Worm (Caenorhabditis elegans) whole organism, early embryonic: ENCODE data around the gene sas-5.
A peak's percentile ranks its signal among the peaks of the same experiment; 100 is the strongest.

Experiments
- B0310.2 ChIP-seq: sonication (generic microtip); optimal IDR thresholded peaks from 2 replicates; lab custom pipeline; 2016; ENCODE audit warnings: mild to moderate bottlenecking, missing genetic modification characterization, missing compliant biosample characterization
- F13C5.2 ChIP-seq: sonication (generic microtip); optimal IDR thresholded peaks from 2 replicates; lab custom pipeline; 2017; ENCODE audit warnings: mild to moderate bottlenecking, missing genetic modification characterization, inconsistent platforms, missing compliant biosample characterization
- aly-1 ChIP-seq: sonication (generic microtip); optimal IDR thresholded peaks from 2 replicates; lab custom pipeline; 2016; ENCODE audit warnings: missing genetic modification characterization, missing compliant biosample characterization
- ama-1 ChIP-seq: fragments of 150-350 bp; optimal IDR thresholded peaks from 2 replicates; lab custom pipeline; 2014
- ceh-13 ChIP-seq: fragments of 200-800 bp; sonication (Bioruptor generic); optimal IDR thresholded peaks from 2 replicates; lab custom pipeline; 2018; ENCODE audit warnings: mild to moderate bottlenecking, missing genetic modification characterization, missing compliant biosample characterization
- ceh-36 ChIP-seq: sonication (generic microtip); optimal IDR thresholded peaks from 2 replicates; lab custom pipeline; 2016; ENCODE audit warnings: missing genetic modification characterization, inconsistent platforms, missing compliant biosample characterization
- ets-7 ChIP-seq: sonication (generic microtip); optimal IDR thresholded peaks from 2 replicates; lab custom pipeline; 2016; ENCODE audit warnings: missing genotype, missing genetic modification characterization, missing compliant biosample characterization
- flt-1 ChIP-seq: fragments of 200-800 bp; sonication (Bioruptor generic); IDR thresholded peaks from 2 replicates; pipeline ENCODE4 v1.3.6; 2022; ENCODE audit warnings: missing genetic modification characterization, missing compliant biosample characterization
- hmbx-1 ChIP-seq: sonication (generic microtip); optimal IDR thresholded peaks from 2 replicates; lab custom pipeline; 2016; ENCODE audit warnings: mild to moderate bottlenecking, missing genetic modification characterization, missing compliant biosample characterization
- hmg-4 ChIP-seq: fragments of 200-800 bp; sonication (Bioruptor generic); optimal IDR thresholded peaks from 2 replicates; lab custom pipeline; 2018; ENCODE audit warnings: mild to moderate bottlenecking, missing genetic modification characterization, missing compliant biosample characterization
- hnd-1 ChIP-seq: sonication (generic microtip); optimal IDR thresholded peaks from 2 replicates; lab custom pipeline; 2016; ENCODE audit warnings: missing genetic modification characterization, missing compliant biosample characterization
- pes-1 ChIP-seq: fragments of 200-800 bp; sonication (Bioruptor generic); IDR thresholded peaks from 2 replicates; pipeline ENCODE4 v1.3.6; 2022; ENCODE audit warnings: missing genetic modification reagents, missing genetic modification characterization, missing compliant biosample characterization
- scrt-1 ChIP-seq: fragments of 200-800 bp; sonication (Bioruptor generic); IDR thresholded peaks from 2 replicates; pipeline ENCODE4 v1.3.6; 2022; ENCODE audit warnings: missing genetic modification characterization, missing compliant biosample characterization
- sea-1 ChIP-seq: fragments of 200-800 bp; sonication (Bioruptor generic); conservative IDR thresholded peaks from 2 replicates; pipeline ENCODE4 v1.3.6; 2022; ENCODE audit warnings: missing genetic modification characterization, missing compliant biosample characterization
- tbx-11 ChIP-seq: fragments of 200-800 bp; sonication (Bioruptor generic); IDR thresholded peaks from 2 replicates; pipeline ENCODE4 v1.3.6; 2022; ENCODE audit warnings: missing genetic modification characterization, missing compliant biosample characterization
- tbx-37 ChIP-seq: fragments of 200-800 bp; sonication (Bioruptor generic); conservative IDR thresholded peaks from 2 replicates; pipeline ENCODE4 v1.3.6; 2022; ENCODE audit warnings: missing genetic modification reagents, missing genetic modification characterization, missing compliant biosample characterization
- tra-4 ChIP-seq: sonication (generic microtip); optimal IDR thresholded peaks from 2 replicates; lab custom pipeline; 2017; ENCODE audit warnings: missing genetic modification characterization, missing compliant biosample characterization

The sas-5 gene

ce11 chrV:11610481-11610880, at the start of gene sas-5:
Gene sas-5, plus strand, starts transcription at chrV:11610737.
- TF ChIP-seq ama-1 (no peak), ceh-13 (GFP tag; lab: Kevin White, UChicago) (peak; percentile 57), aly-1 (tag; lab: Kevin White, UChicago) (peak; percentile 54), B0310.2 (tag; lab: Kevin White, UChicago) (peak; percentile 64), hmg-4 (GFP tag; lab: Kevin White, UChicago) (peak; percentile 81), F13C5.2 (peak; percentile 92), hmbx-1 (tag; lab: Kevin White, UChicago) (peak; percentile 8), ets-7 (peak; percentile 38), flt-1 (GFP tag; lab: Robert Waterston, UW) (no peak; the same call in 1 of the 2 replicates), scrt-1 (GFP tag; lab: Robert Waterston, UW) (no peak; the same call in 1 of the 2 replicates), sea-1 (GFP tag; lab: Robert Waterston, UW) (peak; percentile 83), tra-4 (tag; lab: Kevin White, UChicago) (peak; percentile 59), pes-1 (GFP tag; lab: Robert Waterston, UW) (peak; percentile 88), tbx-37 (peak; percentile 82), ceh-36 (tag; lab: Kevin White, UChicago) (peak; percentile 51), tbx-11 (GFP tag; lab: Robert Waterston, UW) (peak; percentile 73), hnd-1 (peak; percentile 65)

DNA sequence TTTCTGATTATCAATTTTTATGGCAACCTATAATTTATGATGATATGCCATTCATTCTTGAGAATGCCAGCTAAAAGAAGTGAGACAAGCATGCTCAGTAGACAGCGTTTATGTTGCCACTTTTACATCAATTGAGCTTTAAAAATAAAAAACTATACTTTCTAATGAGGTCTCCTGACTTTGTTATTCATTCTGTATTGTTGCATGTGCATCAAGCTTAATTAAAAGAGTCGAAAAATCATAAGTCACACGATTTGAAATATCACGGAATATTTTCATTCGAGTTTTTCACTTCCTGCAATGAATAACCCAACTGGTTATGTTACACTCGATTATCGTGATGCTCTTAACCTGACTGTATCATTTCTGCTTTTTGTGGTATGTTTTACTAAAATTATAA, 47.9 kb upstream of the sas-5 start, which contains the start of gene srx-86:
Gene srx-86 (plus strand): TSS at position 301 of the 400 bp plus-strand sequence.
- TF ChIP-seq ceh-36 (tag; lab: Kevin White, UChicago) (no peak), scrt-1 (GFP tag; lab: Robert Waterston, UW) (no peak), F13C5.2 (no peak), ceh-13 (GFP tag; lab: Kevin White, UChicago) (no peak), tra-4 (tag; lab: Kevin White, UChicago) (no peak), sea-1 (GFP tag; lab: Robert Waterston, UW) (no peak), hnd-1 (no peak), B0310.2 (tag; lab: Kevin White, UChicago) (no peak), tbx-11 (GFP tag; lab: Robert Waterston, UW) (no peak), hmg-4 (GFP tag; lab: Kevin White, UChicago) (no peak), ets-7 (no peak), aly-1 (tag; lab: Kevin White, UChicago) (no peak), pes-1 (GFP tag; lab: Robert Waterston, UW) (no peak), flt-1 (GFP tag; lab: Robert Waterston, UW) (no peak), tbx-37 (no peak), hmbx-1 (tag; lab: Kevin White, UChicago) (no peak), ama-1 (no peak)

- TF ChIP-seq tbx-11 (GFP tag; lab: Robert Waterston, UW) (no peak), sea-1 (GFP tag; lab: Robert Waterston, UW) (no peak), hmg-4 (GFP tag; lab: Kevin White, UChicago) (no peak), ceh-13 (GFP tag; lab: Kevin White, UChicago) (no peak), scrt-1 (GFP tag; lab: Robert Waterston, UW) (no peak), ceh-36 (tag; lab: Kevin White, UChicago) (no peak)
Measured at ce11 chrV:11564573-11564972, 46.0 kb upstream of the sas-5 start, which contains the start of gene srx-87. Gene srx-87, plus strand, starts transcription at chrV:11564873.

DNA sequence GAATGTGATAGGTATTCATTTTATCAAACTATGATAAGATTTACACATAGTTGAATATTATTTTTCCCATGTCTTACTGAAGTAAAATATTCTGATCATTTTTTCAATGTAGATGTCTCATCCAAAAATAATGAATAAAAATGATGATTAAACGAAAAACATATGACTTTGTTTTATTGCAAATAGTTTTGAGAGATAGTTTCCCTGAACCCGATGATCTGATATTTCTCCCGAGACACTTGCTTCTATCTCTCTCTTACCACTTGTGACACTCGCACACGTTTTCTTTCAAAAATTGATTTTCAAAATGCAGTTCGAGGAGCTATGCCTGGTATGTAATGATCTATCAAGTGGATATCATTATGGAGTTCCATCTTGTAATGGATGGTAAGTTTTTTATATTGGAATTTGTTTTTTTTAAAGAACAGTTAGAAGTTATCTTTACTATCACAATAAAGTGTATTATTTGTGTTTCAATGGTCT, 40.3 kb upstream of the sas-5 start, which contains the start of the genes nhr-101 and pms-2:
Gene nhr-101 (plus strand): TSS at position 308 of the 483 bp plus-strand sequence.
Gene pms-2 (minus strand): TSS at position 433 of the 483 bp plus-strand sequence.
- TF ChIP-seq scrt-1 (GFP tag; lab: Robert Waterston, UW) (no peak), B0310.2 (tag; lab: Kevin White, UChicago) (no peak), F13C5.2 (no peak), flt-1 (GFP tag; lab: Robert Waterston, UW) (no peak), tra-4 (tag; lab: Kevin White, UChicago) (no peak), hnd-1 (no peak), sea-1 (GFP tag; lab: Robert Waterston, UW) (no peak), pes-1 (GFP tag; lab: Robert Waterston, UW) (no peak), hmg-4 (GFP tag; lab: Kevin White, UChicago) (no peak), ceh-13 (GFP tag; lab: Kevin White, UChicago) (no peak), hmbx-1 (tag; lab: Kevin White, UChicago) (no peak), ama-1 (no peak)

DNA sequence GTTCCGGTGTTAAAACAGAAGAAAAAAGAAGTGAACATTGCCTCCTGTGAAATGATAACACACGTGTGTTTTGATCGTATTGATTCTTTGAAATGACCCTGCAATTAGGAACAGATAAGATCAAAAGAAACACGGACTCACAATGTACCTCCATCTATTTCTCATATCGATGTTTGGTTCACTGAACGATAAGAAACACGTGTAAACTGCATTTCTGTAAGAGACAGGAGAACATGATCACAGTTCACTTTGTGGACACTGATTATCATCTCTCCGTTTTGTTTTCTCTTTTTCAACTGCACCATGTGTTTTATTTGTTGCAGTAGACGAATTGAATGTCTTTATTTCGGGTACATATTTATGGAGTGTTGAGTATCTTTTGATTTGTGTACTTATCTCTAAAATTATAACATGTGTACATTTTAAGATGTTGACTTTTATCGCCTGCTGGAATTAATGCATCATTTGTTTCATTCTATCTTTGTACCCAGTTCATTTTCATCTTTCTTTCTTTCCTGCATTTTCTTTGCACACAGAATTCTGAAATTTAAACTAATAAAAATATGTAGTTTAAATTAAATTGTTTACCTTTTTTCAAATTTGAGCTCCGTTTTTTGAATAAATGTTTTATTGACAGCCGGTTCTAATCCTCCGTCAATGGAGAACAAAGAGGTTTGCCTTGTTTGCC, 37.6 kb upstream of the sas-5 start, which contains the start of the genes H12C20.7 and nhr-68:
Gene H12C20.7 (minus strand): TSS at position 188 of the 688 bp plus-strand sequence.
Gene nhr-68 (plus strand): TSS at position 638 of the 688 bp plus-strand sequence.
- TF ChIP-seq aly-1 (tag; lab: Kevin White, UChicago) (no peak), tbx-11 (GFP tag; lab: Robert Waterston, UW) (no peak), ets-7 (no peak), scrt-1 (GFP tag; lab: Robert Waterston, UW) (no peak), tbx-37 (no peak), B0310.2 (tag; lab: Kevin White, UChicago) (no peak), ceh-36 (tag; lab: Kevin White, UChicago) (no peak), F13C5.2 (no peak), hmg-4 (GFP tag; lab: Kevin White, UChicago) (no peak), flt-1 (GFP tag; lab: Robert Waterston, UW) (no peak), hnd-1 (no peak), ceh-13 (GFP tag; lab: Kevin White, UChicago) (no peak), tra-4 (tag; lab: Kevin White, UChicago) (no peak)

ce11 chrV:11574563-11574962, 36.0 kb upstream of the sas-5 start:
- TF ChIP-seq hmg-4 (GFP tag; lab: Kevin White, UChicago) = no peak
- no peak for TF ChIP-seq ama-1
- no peak for TF ChIP-seq hnd-1
- TF ChIP-seq tbx-11 (GFP tag; lab: Robert Waterston, UW) = no peak
